Worm (Caenorhabditis elegans): ENCODE measurements around the gene R13D7.2.

The R13D7.2 gene

ce11 chrV:7435376-7436204, 25.9 kb downstream of the R13D7.2 start, which contains the start of the genes ddo-2 and F25E5.8:
Gene ddo-2 (minus strand): TSS chrV:7435705.
Gene F25E5.8 (plus strand): TSS chrV:7435930.
- TF ChIP-seq nhr-25 (tag; optimal IDR thresholded peaks at IDR 0.05) (peak; percentile 14), hmg-11 (tag; optimal IDR thresholded peaks at IDR 0.05) (peak; percentile 11), nhr-43 (tag; optimal IDR thresholded peaks at IDR 0.05; ENCODE audit: poor library complexity, severe bottlenecking) (peak; percentile 46), nhr-23 (tag; optimal IDR thresholded peaks at IDR 0.05) (peak; percentile 70), lin-15B (tag; optimal IDR thresholded peaks at IDR 0.05) (no peak)

ce11 chrV:7436509-7436908, 26.8 kb downstream of the R13D7.2 start:
- TF ChIP-seq nhr-76 (tag; optimal IDR thresholded peaks at IDR 0.05) (no peak), ceh-9 (tag; optimal IDR thresholded peaks at IDR 0.05) (no peak), R02D3.7 (tag; optimal IDR thresholded peaks at IDR 0.05) (no peak), unc-39 (tag; optimal IDR thresholded peaks at IDR 0.05) (no peak), lin-15B (tag; optimal IDR thresholded peaks at IDR 0.05) (no peak), pqm-1 (tag; optimal IDR thresholded peaks at IDR 0.05) (no peak), nfya-1 (tag; optimal IDR thresholded peaks at IDR 0.05; ENCODE audit: insufficient read depth) (no peak), hmg-11 (tag; optimal IDR thresholded peaks at IDR 0.05) (no peak), elt-1 (tag; optimal IDR thresholded peaks at IDR 0.05) (no peak), nhr-23 (tag; optimal IDR thresholded peaks at IDR 0.05) (no peak), sea-2 (GFP tag; optimal IDR thresholded peaks at IDR 0.05) (no peak), fos-1 (tag; optimal IDR thresholded peaks at IDR 0.05) (no peak), nhr-77 (tag; optimal IDR thresholded peaks at IDR 0.05) (no peak), nhr-11 (tag; optimal IDR thresholded peaks at IDR 0.05) (no peak), ceh-16 (tag; optimal IDR thresholded peaks at IDR 0.05) (no peak)

- TF ChIP-seq zag-1 (tag; optimal IDR thresholded peaks at IDR 0.05) (no peak), nhr-67 (tag; optimal IDR thresholded peaks at IDR 0.05) (no peak), nhr-25 (tag; optimal IDR thresholded peaks at IDR 0.05) (peak; percentile 78), mdl-1 (tag; optimal IDR thresholded peaks at IDR 0.05) (no peak), hmg-11 (tag; optimal IDR thresholded peaks at IDR 0.05) (no peak), jun-1 (tag; optimal IDR thresholded peaks at IDR 0.05) (no peak), ZK546.5 (tag; optimal IDR thresholded peaks at IDR 0.05) (no peak), elt-1 (tag; optimal IDR thresholded peaks at IDR 0.05) (no peak), eor-1 (tag; optimal IDR thresholded peaks at IDR 0.05) (no peak), pha-4 (tag; optimal IDR thresholded peaks at IDR 0.05) (peak; percentile 14), elt-3 (tag; optimal IDR thresholded peaks at IDR 0.05) (peak in 2 of 3 experiments; percentile 14 to 91), nhr-28 (tag; optimal IDR thresholded peaks at IDR 0.05) (no peak), aly-2 (tag; optimal IDR thresholded peaks at IDR 0.05) (no peak), lin-39 (tag; optimal IDR thresholded peaks at IDR 0.05) (no peak), nhr-23 (tag; optimal IDR thresholded peaks at IDR 0.05) (peak; percentile 72), nhr-237 (tag; optimal IDR thresholded peaks at IDR 0.05) (no peak), ceh-16 (tag; optimal IDR thresholded peaks at IDR 0.05) (no peak), mml-1 (tag; optimal IDR thresholded peaks at IDR 0.05) (no peak), nhr-43 (tag; optimal IDR thresholded peaks at IDR 0.05; ENCODE audit: poor library complexity, severe bottlenecking) (peak; percentile 90), nfya-1 (tag; optimal IDR thresholded peaks at IDR 0.05; ENCODE audit: insufficient read depth) (peak; percentile 16), R02D3.7 (tag; optimal IDR thresholded peaks at IDR 0.05) (no peak), snpc-4 (tag; optimal IDR thresholded peaks at IDR 0.05) (no peak), ama-1 (optimal IDR thresholded peaks at IDR 0.05) (peak; percentile 98), tbx-2 (tag; optimal IDR thresholded peaks at IDR 0.05) (peak; percentile 28), nhr-12 (tag; optimal IDR thresholded peaks at IDR 0.05) (no peak), nhr-77 (tag; optimal IDR thresholded peaks at IDR 0.05) (no peak), lin-15B (tag; optimal IDR thresholded peaks at IDR 0.05) (no peak), elt-2 (tag; optimal IDR thresholded peaks at IDR 0.05) (no peak)
These were observed 27.2 kb downstream of the R13D7.2 start for ce11 chrV:7436911-7437310.

ce11 chrV:7437538-7437937, 27.8 kb downstream of the R13D7.2 start, which contains the start of gene F25E5.9:
Gene F25E5.9 (minus strand): TSS chrV:7437919.
- TF ChIP-seq jun-1 (tag; optimal IDR thresholded peaks at IDR 0.05) (no peak), fkh-10 (GFP tag; optimal IDR thresholded peaks at IDR 0.05) (peak; percentile 28), mdl-1 (tag; optimal IDR thresholded peaks at IDR 0.05) (no peak), mml-1 (tag; optimal IDR thresholded peaks at IDR 0.05) (no peak), ceh-16 (tag; optimal IDR thresholded peaks at IDR 0.05) (no peak), pha-4 (tag; optimal IDR thresholded peaks at IDR 0.05) (no peak), unc-39 (tag; optimal IDR thresholded peaks at IDR 0.05) (no peak), unc-62 (GFP tag; optimal IDR thresholded peaks at IDR 0.05) (no peak), lin-15B (tag; optimal IDR thresholded peaks at IDR 0.05) (peak; percentile 7), nfya-1 (tag; optimal IDR thresholded peaks at IDR 0.05; ENCODE audit: insufficient read depth) (peak; percentile 51), ama-1 (optimal IDR thresholded peaks at IDR 0.05) (peak; percentile 10), R02D3.7 (tag; optimal IDR thresholded peaks at IDR 0.05) (no peak), elt-1 (tag; optimal IDR thresholded peaks at IDR 0.05) (no peak), ceh-9 (tag; optimal IDR thresholded peaks at IDR 0.05) (no peak), ztf-4 (tag; optimal IDR thresholded peaks at IDR 0.05) (no peak), ZK546.5 (tag; optimal IDR thresholded peaks at IDR 0.05) (no peak), elt-3 (tag; optimal IDR thresholded peaks at IDR 0.05) (no peak), sea-2 (GFP tag; optimal IDR thresholded peaks at IDR 0.05) (no peak), eor-1 (tag; optimal IDR thresholded peaks at IDR 0.05) (no peak), hmg-11 (tag; optimal IDR thresholded peaks at IDR 0.05) (no peak), fkh-2 (tag; optimal IDR thresholded peaks at IDR 0.05) (no peak), tbx-2 (tag; optimal IDR thresholded peaks at IDR 0.05) (no peak), elt-2 (tag; optimal IDR thresholded peaks at IDR 0.05) (no peak), skn-1 (tag; optimal IDR thresholded peaks at IDR 0.05) (no peak), nhr-28 (tag; optimal IDR thresholded peaks at IDR 0.05) (no peak), egl-5 (tag; optimal IDR thresholded peaks at IDR 0.05) (no peak), lsy-12 (tag; optimal IDR thresholded peaks at IDR 0.05) (no peak)
